Worm (Caenorhabditis elegans): ENCODE results near the gene oac-24.

The oac-24 gene

ce11 chrV:4710464-4710863 lies at the start of gene oac-24:
TSS of gene oac-24 (plus strand) at chrV:4710764.
- no peak for TF ChIP-seq lin-13 (tag; optimal IDR thresholded peaks at IDR 0.05)
- no peak for TF ChIP-seq ceh-39 (tag; optimal IDR thresholded peaks at IDR 0.05)
- TF ChIP-seq ceh-43 (GFP tag; optimal IDR thresholded peaks at IDR 0.05) = no peak
- no peak for TF ChIP-seq mls-2 (tag; optimal IDR thresholded peaks at IDR 0.05)
- no peak for TF ChIP-seq snpc-4 (tag; optimal IDR thresholded peaks at IDR 0.05)
- TF ChIP-seq hlh-1 (tag; optimal IDR thresholded peaks at IDR 0.05) = no peak

ce11 chrV:4662400-4662799 lies 48.2 kb upstream of the oac-24 start, which contains the start of gene srx-74:
TSS of gene srx-74 (minus strand) at chrV:4662500.
- TF ChIP-seq ceh-43 (GFP tag; optimal IDR thresholded peaks at IDR 0.05) (no peak), M03D4.4 (tag; optimal IDR thresholded peaks at IDR 0.05) (no peak)

- TF ChIP-seq hlh-1 (tag; optimal IDR thresholded peaks at IDR 0.05) (no peak), unc-62 (GFP tag; optimal IDR thresholded peaks at IDR 0.05) (no peak)
Observed at ce11 chrV:4665651-4666050, 44.9 kb upstream of the oac-24 start, which contains the start of gene srx-73. TSS of gene srx-73 (minus strand) at chrV:4665751.

ce11 chrV:4667062-4667461 lies 43.5 kb upstream of the oac-24 start:
- TF ChIP-seq ham-2 (GFP tag; optimal IDR thresholded peaks at IDR 0.05) (peak; percentile 54), zip-8 (tag; optimal IDR thresholded peaks at IDR 0.05) (no peak)

ce11 chrV:4668636-4669035 lies 41.9 kb upstream of the oac-24 start, which contains the start of gene srx-77:
TSS of gene srx-77 (minus strand) at chrV:4668736.
- no peak for TF ChIP-seq mls-2 (tag; optimal IDR thresholded peaks at IDR 0.05)
- no peak for TF ChIP-seq unc-120 (tag; optimal IDR thresholded peaks at IDR 0.05; ENCODE audit: poor library complexity, severe bottlenecking)
- TF ChIP-seq lin-32 (GFP tag; optimal IDR thresholded peaks at IDR 0.05) = no peak
- no peak for TF ChIP-seq bed-3 (GFP tag; optimal IDR thresholded peaks at IDR 0.05)
- no peak for TF ChIP-seq ceh-39 (tag; optimal IDR thresholded peaks at IDR 0.05)
- no peak for TF ChIP-seq nhr-76 (tag; optimal IDR thresholded peaks at IDR 0.05)
- TF ChIP-seq tbx-8 (GFP tag; optimal IDR thresholded peaks at IDR 0.05) = no peak
- TF ChIP-seq unc-62 (GFP tag; optimal IDR thresholded peaks at IDR 0.05) = no peak
- TF ChIP-seq elt-1 (tag; optimal IDR thresholded peaks at IDR 0.05; ENCODE audit: borderline replicate concordance, insufficient read depth) = no peak
- TF ChIP-seq ceh-83 (GFP tag; optimal IDR thresholded peaks at IDR 0.05) = no peak
- no peak for TF ChIP-seq mep-1 (tag; optimal IDR thresholded peaks at IDR 0.05)
- no peak for TF ChIP-seq nhr-237 (tag; optimal IDR thresholded peaks at IDR 0.05)

- no peak for TF ChIP-seq nhr-12 (tag; optimal IDR thresholded peaks at IDR 0.05)
Observed at ce11 chrV:4672487-4672886, 38.1 kb upstream of the oac-24 start, which contains the start of gene K03B4.9. TSS of gene K03B4.9 (minus strand) at chrV:4672587.

ce11 chrV:4674506-4674905 lies 36.1 kb upstream of the oac-24 start, which contains the start of gene K03B4.8:
TSS of gene K03B4.8 (minus strand) at chrV:4674606.
- TF ChIP-seq ceh-39 (tag; optimal IDR thresholded peaks at IDR 0.05) = no peak
- TF ChIP-seq nhr-28 (tag; optimal IDR thresholded peaks at IDR 0.05) = no peak
- no peak for TF ChIP-seq flh-1 (GFP tag; optimal IDR thresholded peaks at IDR 0.05)
- TF ChIP-seq nhr-76 (tag; optimal IDR thresholded peaks at IDR 0.05) = no peak
- TF ChIP-seq lsy-2 (tag; optimal IDR thresholded peaks at IDR 0.05) = no peak
- TF ChIP-seq bed-3 (GFP tag; optimal IDR thresholded peaks at IDR 0.05) = no peak
- TF ChIP-seq ceh-83 (GFP tag; optimal IDR thresholded peaks at IDR 0.05) = no peak
- TF ChIP-seq unc-120 (tag; optimal IDR thresholded peaks at IDR 0.05; ENCODE audit: poor library complexity, severe bottlenecking) = no peak
- TF ChIP-seq unc-62 (GFP tag; optimal IDR thresholded peaks at IDR 0.05) = no peak
- no peak for TF ChIP-seq mep-1 (tag; optimal IDR thresholded peaks at IDR 0.05)
- TF ChIP-seq snpc-4 (tag; optimal IDR thresholded peaks at IDR 0.05) = no peak

ce11 chrV:4676092-4676491 lies 34.5 kb upstream of the oac-24 start, which contains the start of gene K03B4.6:
TSS of gene K03B4.6 (minus strand) at chrV:4676192.
- no peak for TF ChIP-seq ceh-83 (GFP tag; optimal IDR thresholded peaks at IDR 0.05)

- no peak for TF ChIP-seq nhr-2 (tag; optimal IDR thresholded peaks at IDR 0.05)
Observed at ce11 chrV:4676812-4677211, 33.8 kb upstream of the oac-24 start.

Measured in whole organism, mixed stage, embryonic.